Fruit fly (Drosophila melanogaster): ENCODE measurements around the gene Klp67A.

Gene Klp67A

DNA sequence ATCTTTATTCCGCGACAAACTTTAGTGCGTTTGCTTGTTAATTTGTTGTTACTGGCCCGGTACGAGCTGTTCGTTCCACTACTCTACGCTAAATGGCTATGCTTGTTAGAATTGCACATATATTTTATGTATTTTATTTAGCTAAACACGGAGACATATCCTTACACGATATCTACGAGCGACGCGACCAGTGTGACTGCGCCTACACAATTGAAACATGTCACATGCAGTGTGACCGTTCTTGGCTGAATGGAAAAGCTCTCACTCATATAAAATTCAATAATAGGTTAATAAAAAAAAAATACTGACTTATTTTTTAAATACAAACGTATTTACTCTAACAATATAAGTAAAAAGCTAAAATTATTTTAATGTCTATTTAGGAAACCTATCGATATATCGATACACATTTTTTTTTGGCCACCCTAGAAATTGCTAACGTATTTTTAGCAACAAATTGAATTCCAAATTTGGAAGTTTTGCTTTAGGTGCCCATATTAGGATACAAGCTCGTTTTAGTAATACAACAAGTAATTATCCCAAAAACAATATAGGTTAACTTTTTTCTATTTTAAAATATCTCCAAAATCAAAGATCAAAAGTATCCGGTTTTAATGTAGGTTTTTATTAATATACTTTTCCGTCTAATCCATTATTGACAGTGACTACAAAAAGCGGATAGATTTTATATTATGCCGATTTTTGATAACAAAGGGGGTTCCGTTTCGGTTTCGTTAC, 32.3 kb upstream of the Klp67A start, which contains the start of gene CG4080 (continued):
- TF ChIP-seq CG8119 (GFP tag; IDR thresholded peaks at IDR 0.05) = no peak
- no peak for TF ChIP-seq CG34406 (GFP tag; optimal IDR thresholded peaks at IDR 0.05)
- no peak for TF ChIP-seq CG10631 (GFP tag; optimal IDR thresholded peaks at IDR 0.05)
- TF ChIP-seq dsx (GFP tag; optimal IDR thresholded peaks at IDR 0.05; ENCODE audit: poor library complexity, severe bottlenecking) = peak; percentile 48
- TF ChIP-seq Sox14 (GFP tag; optimal IDR thresholded peaks at IDR 0.05) = peak; percentile 21
- peak; percentile 26 for TF ChIP-seq CG8632 (GFP tag; optimal IDR thresholded peaks at IDR 0.05)
- peak; percentile 61 for TF ChIP-seq Eip93F (GFP tag; optimal IDR thresholded peaks at IDR 0.05)
- TF ChIP-seq CG1621 (tag; optimal IDR thresholded peaks at IDR 0.05) = peak; percentile 30

DNA sequence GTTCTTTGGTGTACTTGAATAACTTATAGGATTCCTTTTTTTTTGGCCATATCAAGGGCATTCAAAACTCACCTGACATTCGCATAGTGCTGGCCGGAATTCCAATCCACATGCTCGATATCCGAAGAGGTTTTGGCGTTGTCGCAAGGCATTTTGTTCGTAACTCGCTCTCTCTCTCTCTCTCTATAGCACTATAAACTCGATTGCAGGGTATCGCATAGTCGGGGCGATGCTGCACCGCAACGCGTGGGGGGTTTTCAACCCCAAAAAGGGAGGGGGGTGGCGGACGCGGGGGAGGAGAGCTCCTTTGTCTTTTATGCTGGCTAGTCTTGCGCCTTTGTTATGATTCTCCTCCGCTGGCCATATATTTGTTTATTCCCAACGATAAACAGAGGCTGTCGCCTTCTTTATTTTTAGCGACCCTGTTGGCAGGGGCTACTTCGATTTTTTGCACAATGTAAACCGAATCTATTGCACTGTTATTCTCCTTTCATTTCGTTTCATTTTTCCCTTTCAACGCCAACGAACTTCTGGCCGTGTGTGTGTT, 31.7 kb upstream of the Klp67A start:
- peak; percentile 31; the same call in 1 of the 3 replicates for TF ChIP-seq CG6163 (GFP tag; IDR thresholded peaks at IDR 0.05)
- TF ChIP-seq CG31627 (GFP tag; optimal IDR thresholded peaks at IDR 0.05) = no peak
- TF ChIP-seq CG8632 (GFP tag; optimal IDR thresholded peaks at IDR 0.05) = no peak
- TF ChIP-seq Sox14 (GFP tag; optimal IDR thresholded peaks at IDR 0.05) = peak; percentile 19
- no peak for TF ChIP-seq CG6854 (GFP tag; optimal IDR thresholded peaks at IDR 0.05)
- no peak for TF ChIP-seq Hr38 (GFP tag; optimal IDR thresholded peaks at IDR 0.05)
- TF ChIP-seq CG1621 (tag; optimal IDR thresholded peaks at IDR 0.05) = peak; percentile 8
- peak; percentile 21 for TF ChIP-seq CG10669 (GFP tag; optimal IDR thresholded peaks at IDR 0.05)
- no peak for TF ChIP-seq Lpt (GFP tag; optimal IDR thresholded peaks at IDR 0.05)
- TF ChIP-seq Ets96B (tag; optimal IDR thresholded peaks at IDR 0.05) = peak; percentile 8
- no peak for TF ChIP-seq Met (GFP tag; optimal IDR thresholded peaks at IDR 0.05)
- no peak for TF ChIP-seq CG6792 (GFP tag; optimal IDR thresholded peaks at IDR 0.05)
- TF ChIP-seq CG11902 (GFP tag; optimal IDR thresholded peaks at IDR 0.05) = peak; percentile 3
- no peak for TF ChIP-seq CG34406 (GFP tag; optimal IDR thresholded peaks at IDR 0.05)
- TF ChIP-seq svp (GFP tag) = no peak
- peak; percentile 14 for TF ChIP-seq spab (GFP tag; optimal IDR thresholded peaks at IDR 0.05)
- no peak for TF ChIP-seq Smox (GFP tag; optimal IDR thresholded peaks at IDR 0.05)
- peak; percentile 16 for TF ChIP-seq cyc (GFP tag; optimal IDR thresholded peaks at IDR 0.05)
- no peak for TF ChIP-seq Eip93F (GFP tag; optimal IDR thresholded peaks at IDR 0.05)
- TF ChIP-seq ss (GFP tag; optimal IDR thresholded peaks at IDR 0.05) = peak; percentile 24 to 25
- no peak for TF ChIP-seq lz (GFP tag; optimal IDR thresholded peaks at IDR 0.05)
- peak; percentile 11 for TF ChIP-seq CG7368 (GFP tag; optimal IDR thresholded peaks at IDR 0.05)
- TF ChIP-seq fd59A (GFP tag; optimal IDR thresholded peaks at IDR 0.05) = no peak
- TF ChIP-seq esn (GFP tag; optimal IDR thresholded peaks at IDR 0.05) = no peak
- no peak for TF ChIP-seq acj6 (GFP tag; optimal IDR thresholded peaks at IDR 0.05)
- peak; percentile 5 for TF ChIP-seq CG6808 (GFP tag; optimal IDR thresholded peaks at IDR 0.05)
- no peak for TF ChIP-seq achi (GFP tag; optimal IDR thresholded peaks at IDR 0.05)
- 0 out of 3 replicates have a peak, but pooled peaks have one; percentile 25 for TF ChIP-seq CG8119 (GFP tag; IDR thresholded peaks at IDR 0.05)
- TF ChIP-seq CG6276 (GFP tag; optimal IDR thresholded peaks at IDR 0.05) = no peak
- no peak for TF ChIP-seq fkh (GFP tag; optimal IDR thresholded peaks at IDR 0.05)
- no peak for TF ChIP-seq Gug (GFP tag; IDR thresholded peaks at IDR 0.05)
- peak; percentile 50 for TF ChIP-seq Eip78C (GFP tag)
- TF ChIP-seq CG3919 (GFP tag; optimal IDR thresholded peaks at IDR 0.05) = peak; percentile 57
- no peak for TF ChIP-seq Sox102F (GFP tag; optimal IDR thresholded peaks at IDR 0.05)
- peak; percentile 21 for TF ChIP-seq OdsH (GFP tag; optimal IDR thresholded peaks at IDR 0.05)
- TF ChIP-seq CG11294 (GFP tag; IDR thresholded peaks at IDR 0.05) = peak; percentile 39
- TF ChIP-seq net (GFP tag; optimal IDR thresholded peaks at IDR 0.05) = peak; percentile 6
- TF ChIP-seq salr (GFP tag; optimal IDR thresholded peaks at IDR 0.05) = peak in 1 of 2 experiments; percentile 12
- peak; percentile 39 for TF ChIP-seq CG3032 (tag; optimal IDR thresholded peaks at IDR 0.05)
- no peak for TF ChIP-seq Eip75B (GFP tag; optimal IDR thresholded peaks at IDR 0.05)
- no peak for TF ChIP-seq CG4318 (GFP tag; optimal IDR thresholded peaks at IDR 0.05)
- no peak for TF ChIP-seq CG32006 (GFP tag; optimal IDR thresholded peaks at IDR 0.05)
- TF ChIP-seq dsx (GFP tag; optimal IDR thresholded peaks at IDR 0.05; ENCODE audit: poor library complexity, severe bottlenecking) = no peak
- TF ChIP-seq CG9139 (GFP tag; optimal IDR thresholded peaks at IDR 0.05) = no peak
